Worm (Caenorhabditis elegans) whole organism, late embryonic: ENCODE data around the gene F59A7.5.

Experiments
- C38D4.7 ChIP-seq: fragments of 200-800 bp; sonication (Bioruptor generic); optimal IDR thresholded peaks from 2 replicates; lab custom pipeline; 2018; ENCODE audit warnings: mild to moderate bottlenecking, missing genetic modification characterization, moderate library complexity, missing compliant biosample characterization
- K02D7.2 ChIP-seq: sonication (generic microtip); optimal IDR thresholded peaks from 2 replicates; lab custom pipeline; 2017; ENCODE audit warnings: mild to moderate bottlenecking, missing genetic modification characterization, missing compliant biosample characterization
- ahr-1 ChIP-seq: sonication (generic microtip); optimal IDR thresholded peaks from 2 replicates; lab custom pipeline; 2016; ENCODE audit warnings: missing genetic modification characterization, missing compliant biosample characterization
- ama-1 ChIP-seq: fragments of 150-350 bp; optimal IDR thresholded peaks from 2 replicates; lab custom pipeline; 2014
- ceh-14 ChIP-seq: sonication (generic microtip); optimal IDR thresholded peaks from 2 replicates; lab custom pipeline; 2016; ENCODE audit warnings: missing genotype, missing genetic modification characterization, missing compliant biosample characterization
- ceh-19 ChIP-seq: fragments of 200-800 bp; sonication (Bioruptor generic); optimal IDR thresholded peaks from 2 replicates; lab custom pipeline; 2018; ENCODE audit warnings: mild to moderate bottlenecking, missing genetic modification characterization, missing compliant biosample characterization
- ceh-22 ChIP-seq: sonication (generic microtip); optimal IDR thresholded peaks from 2 replicates; lab custom pipeline; 2017; ENCODE audit warnings: missing biosample characterization, missing genetic modification characterization
- ceh-24 ChIP-seq: sonication (generic microtip); optimal IDR thresholded peaks from 2 replicates; lab custom pipeline; 2016; ENCODE audit warnings: mild to moderate bottlenecking, missing genetic modification characterization, missing compliant biosample characterization
- ceh-30 ChIP-seq: fragments of 150-350 bp; optimal IDR thresholded peaks from 2 replicates; lab custom pipeline; 2014; ENCODE audit warnings: missing biosample characterization, missing genetic modification characterization
- ceh-34 ChIP-seq: sonication (generic microtip); optimal IDR thresholded peaks from 2 replicates; lab custom pipeline; 2016; ENCODE audit warnings: mild to moderate bottlenecking, missing genetic modification characterization, missing compliant biosample characterization
- ceh-45 ChIP-seq: fragments of 200-800 bp; sonication (Bioruptor generic); IDR thresholded peaks from 2 replicates; pipeline ENCODE4 v1.3.6; 2022; ENCODE audit warnings: missing genetic modification reagents, missing genetic modification characterization, missing compliant biosample characterization
- ceh-48 ChIP-seq: sonication (generic microtip); optimal IDR thresholded peaks from 2 replicates; lab custom pipeline; 2016; ENCODE audit warnings: missing genetic modification characterization, inconsistent platforms, missing compliant biosample characterization
- ets-4 ChIP-seq: sonication (generic microtip); optimal IDR thresholded peaks from 2 replicates; lab custom pipeline; 2016; ENCODE audit warnings: missing genetic modification characterization, missing compliant biosample characterization
- eyg-1 ChIP-seq: sonication (generic microtip); optimal IDR thresholded peaks from 2 replicates; lab custom pipeline; 2016; ENCODE audit warnings: missing genotype, missing genetic modification characterization, missing compliant biosample characterization
- fax-1 ChIP-seq: sonication (generic microtip); optimal IDR thresholded peaks from 2 replicates; lab custom pipeline; 2016; ENCODE audit warnings: missing genotype, missing genetic modification characterization, missing compliant biosample characterization
- fkh-6 ChIP-seq: sonication (generic microtip); optimal IDR thresholded peaks from 2 replicates; lab custom pipeline; 2016; ENCODE audit warnings: missing genetic modification characterization, missing compliant biosample characterization
- gmeb-2 ChIP-seq: sonication (generic microtip); optimal IDR thresholded peaks from 2 replicates; lab custom pipeline; 2016; ENCODE audit warnings: missing genetic modification characterization, inconsistent platforms, missing compliant biosample characterization
- hlh-13 ChIP-seq: fragments of 200-800 bp; sonication (Bioruptor generic); optimal IDR thresholded peaks from 2 replicates; lab custom pipeline; 2018; ENCODE audit warnings: mild to moderate bottlenecking, missing genetic modification characterization, missing compliant biosample characterization
- hlh-15 ChIP-seq: sonication (generic microtip); optimal IDR thresholded peaks from 2 replicates; lab custom pipeline; 2016; ENCODE audit warnings: missing genetic modification characterization, missing compliant biosample characterization
- hlh-30 ChIP-seq: sonication (generic microtip); optimal IDR thresholded peaks from 2 replicates; lab custom pipeline; 2017; ENCODE audit warnings: antibody characterized with exemption, missing genetic modification characterization, missing compliant biosample characterization; ENCODE audit not compliant: insufficient read depth
- hlh-6 ChIP-seq: sonication (generic microtip); optimal IDR thresholded peaks from 2 replicates; lab custom pipeline; 2016; ENCODE audit warnings: missing genotype, missing genetic modification characterization, missing compliant biosample characterization
- lin-11 ChIP-seq: fragments of 200-800 bp; sonication (Bioruptor generic); optimal IDR thresholded peaks from 2 replicates; lab custom pipeline; 2018; ENCODE audit warnings: mild to moderate bottlenecking, missing genetic modification characterization, missing compliant biosample characterization
- madf-2 ChIP-seq: sonication (generic microtip); optimal IDR thresholded peaks from 2 replicates; lab custom pipeline; 2017; ENCODE audit warnings: missing genetic modification characterization, missing compliant biosample characterization
- nfya-1 ChIP-seq: sonication (generic microtip); optimal IDR thresholded peaks from 2 replicates; lab custom pipeline; 2017; ENCODE audit warnings: missing genetic modification characterization, mild to moderate bottlenecking, missing compliant biosample characterization, antibody characterized with exemption, moderate library complexity
- nhr-232 ChIP-seq: sonication (generic microtip); optimal IDR thresholded peaks from 2 replicates; lab custom pipeline; 2016; ENCODE audit warnings: missing genetic modification characterization, missing compliant biosample characterization
- npax-4 ChIP-seq: sonication (generic microtip); optimal IDR thresholded peaks from 2 replicates; lab custom pipeline; 2016; ENCODE audit warnings: missing genetic modification characterization, missing compliant biosample characterization
- pag-3 ChIP-seq: sonication (generic microtip); optimal IDR thresholded peaks from 2 replicates; lab custom pipeline; 2016; ENCODE audit warnings: missing compliant biosample characterization, missing genetic modification characterization, borderline replicate concordance
- pat-9 ChIP-seq: fragments of 200-800 bp; sonication (Bioruptor generic); optimal IDR thresholded peaks from 2 replicates; lab custom pipeline; 2018; ENCODE audit warnings: mild to moderate bottlenecking, missing genetic modification characterization, moderate library complexity, missing compliant biosample characterization
- pros-1 ChIP-seq: fragments of 150-350 bp; optimal IDR thresholded peaks from 2 replicates; lab custom pipeline; 2014; ENCODE audit warnings: missing biosample characterization, missing genetic modification reagents, missing genetic modification characterization
- sox-4 ChIP-seq: sonication (generic microtip); optimal IDR thresholded peaks from 2 replicates; lab custom pipeline; 2017; ENCODE audit warnings: mild to moderate bottlenecking, missing genetic modification characterization, inconsistent platforms, missing compliant biosample characterization
- tbx-2 ChIP-seq: sonication (generic microtip); optimal IDR thresholded peaks from 2 replicates; lab custom pipeline; 2016; ENCODE audit warnings: missing genetic modification characterization, missing compliant biosample characterization
- unc-3 ChIP-seq, 2 experiments: fragments of 200-800 bp in 1 of 2; sonication (Bioruptor generic) in 1 of 2; sonication (generic microtip) in 1 of 2; conservative IDR thresholded peaks in 1 of 2; optimal IDR thresholded peaks in 1 of 2; 2 replicates each; pipeline versions ENCODE4 v1.3.6 to Lab custom; 2016 to 2022; ENCODE audit warnings: missing compliant biosample characterization in 2 of 2, missing genetic modification characterization in 2 of 2, missing genetic modification reagents in 1 of 2
- unc-55 ChIP-seq: sonication (generic microtip); optimal IDR thresholded peaks from 2 replicates; lab custom pipeline; 2017; ENCODE audit warnings: missing biosample characterization, missing genetic modification reagents, missing genetic modification characterization

Gene F59A7.5

ce11 chrV:2022374-2022773 lies at the start of gene F59A7.5:
Gene F59A7.5, plus strand, starts transcription at chrV:2022674.
- TF ChIP-seq ceh-19 (GFP tag; lab: Kevin White, UChicago) (no peak), hlh-13 (GFP tag; lab: Kevin White, UChicago) (no peak), tbx-2 (tag; lab: Kevin White, UChicago) (no peak), gmeb-2 (tag; lab: Kevin White, UChicago) (no peak), hlh-6 (tag; lab: Kevin White, UChicago) (no peak), ets-4 (tag; lab: Kevin White, UChicago) (no peak), fkh-6 (tag; lab: Kevin White, UChicago) (no peak), lin-11 (no peak), ama-1 (lab: Kevin White, UChicago) (no peak), ceh-34 (tag; lab: Kevin White, UChicago) (no peak), ceh-24 (tag; lab: Kevin White, UChicago) (no peak), nhr-232 (no peak), unc-3 (GFP tag; conservative IDR thresholded peaks at IDR 0.05; lab: Robert Waterston, UW) (no peak), unc-3 (tag; optimal IDR thresholded peaks at IDR 0.05; lab: Kevin White, UChicago) (no peak), fax-1 (tag; lab: Kevin White, UChicago) (no peak), npax-4 (tag; lab: Kevin White, UChicago) (no peak), K02D7.2 (no peak)

DNA sequence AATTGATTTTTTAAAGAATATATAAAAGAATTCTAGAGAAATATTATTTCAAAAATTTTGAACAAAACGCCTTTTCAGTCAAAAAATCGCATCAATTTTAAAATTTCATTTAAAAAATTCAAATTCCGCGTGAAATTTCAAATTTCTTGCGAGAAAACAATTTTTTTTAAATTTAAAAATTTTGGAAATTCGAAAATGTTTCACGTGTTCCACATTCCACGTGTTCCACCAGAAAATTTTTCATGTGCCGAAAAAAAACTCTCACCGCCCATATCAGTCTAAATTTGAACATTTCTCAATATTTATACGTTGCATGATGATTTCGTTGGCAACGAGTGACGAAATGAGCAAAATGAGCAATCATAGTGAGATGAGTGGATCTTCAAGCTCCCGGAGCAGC lies 47.4 kb upstream of the F59A7.5 start, which contains the start of gene fbxa-201:
fbxa-201 (plus strand) TSS at position 301 of the 400 bp plus-strand sequence.
- TF ChIP-seq ceh-22 (tag; lab: Kevin White, UChicago): no peak

- no peak for TF ChIP-seq npax-4 (tag; lab: Kevin White, UChicago)
- no peak for TF ChIP-seq ceh-48 (tag; lab: Kevin White, UChicago)
- no peak for TF ChIP-seq eyg-1 (tag; lab: Kevin White, UChicago)
- TF ChIP-seq madf-2 (tag; lab: Kevin White, UChicago): no peak
- TF ChIP-seq hlh-15 (tag; lab: Kevin White, UChicago): no peak
- TF ChIP-seq C38D4.7 (GFP tag; lab: Kevin White, UChicago): no peak
These were observed 43.5 kb upstream of the F59A7.5 start, which contains the start of gene T08B1.4 for ce11 chrV:1978968-1979367. Gene T08B1.4, plus strand, starts transcription at chrV:1979268.

DNA sequence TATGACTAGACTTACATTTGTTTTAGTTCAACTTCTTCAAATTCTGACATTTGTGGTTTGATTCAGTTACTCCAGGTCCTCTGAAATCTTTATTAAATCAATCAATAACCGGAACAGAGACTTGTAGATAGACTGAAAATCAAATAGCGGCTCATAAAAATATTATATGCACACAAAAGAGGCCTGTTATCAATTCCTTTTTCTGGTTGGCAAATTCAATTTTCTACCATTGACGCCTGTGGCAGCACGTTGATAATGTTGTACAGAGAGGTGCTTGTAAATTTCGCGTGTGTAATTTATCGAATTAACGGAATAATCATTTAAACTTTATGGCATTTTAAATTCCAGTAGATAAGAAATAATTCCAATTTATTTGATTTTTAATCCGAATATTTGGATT lies 35.5 kb upstream of the F59A7.5 start, which contains the start of gene T08B1.1:
T08B1.1 (minus strand) TSS at position 92 of the 400 bp plus-strand sequence.
- TF ChIP-seq hlh-30 (no peak), unc-55 (no peak), eyg-1 (tag; lab: Kevin White, UChicago) (no peak), K02D7.2 (no peak), pat-9 (tag; lab: Kevin White, UChicago) (no peak), hlh-13 (GFP tag; lab: Kevin White, UChicago) (no peak), gmeb-2 (tag; lab: Kevin White, UChicago) (no peak), pag-3 (tag; lab: Kevin White, UChicago) (no peak), sox-4 (no peak), C38D4.7 (GFP tag; lab: Kevin White, UChicago) (no peak), ceh-14 (no peak)

ce11 chrV:1989220-1989619 lies 33.3 kb upstream of the F59A7.5 start:
- TF ChIP-seq fkh-6 (tag; lab: Kevin White, UChicago): no peak
- no peak for TF ChIP-seq pros-1 (tag; lab: Kevin White, UChicago)
- no peak for TF ChIP-seq ahr-1
- TF ChIP-seq ceh-24 (tag; lab: Kevin White, UChicago): no peak
- no peak for TF ChIP-seq ceh-30 (tag; lab: Kevin White, UChicago)
- TF ChIP-seq ceh-45 (GFP tag; lab: Robert Waterston, UW): no peak
- no peak for TF ChIP-seq nfya-1 (tag; lab: Kevin White, UChicago)
- TF ChIP-seq npax-4 (tag; lab: Kevin White, UChicago): no peak
- no peak for TF ChIP-seq unc-3 (GFP tag; conservative IDR thresholded peaks at IDR 0.05; lab: Robert Waterston, UW)
- no peak for TF ChIP-seq unc-3 (tag; optimal IDR thresholded peaks at IDR 0.05; lab: Kevin White, UChicago)
